Worm (Caenorhabditis elegans) whole organism, midembryonic: Measurements from ENCODE around the gene F47B10.9.

Experiments used
- T22C8.4 ChIP-seq: fragments of 200-800 bp; sonication (Bioruptor generic); IDR thresholded peaks from 2 replicates; pipeline ENCODE4 v1.3.6; 2022; ENCODE audit warnings: missing genetic modification characterization, missing compliant biosample characterization
- cog-1 ChIP-seq: sonication (generic microtip); optimal IDR thresholded peaks from 2 replicates; lab custom pipeline; 2016; ENCODE audit warnings: missing genetic modification characterization, missing compliant biosample characterization
- flt-1 ChIP-seq: fragments of 200-800 bp; sonication (Bioruptor generic); IDR thresholded peaks from 2 replicates; pipeline ENCODE4 v1.3.6; 2022; ENCODE audit warnings: missing genetic modification characterization, missing compliant biosample characterization
- med-1 ChIP-seq: sonication (generic microtip); optimal IDR thresholded peaks from 2 replicates; lab custom pipeline; 2017; ENCODE audit warnings: missing genetic modification characterization, mild to moderate bottlenecking, missing compliant biosample characterization, antibody characterized with exemption, missing genetic modification reagents; ENCODE audit not compliant: insufficient read depth
- ref-1 ChIP-seq: fragments of 200-800 bp; sonication (Bioruptor generic); conservative IDR thresholded peaks from 2 replicates; pipeline ENCODE4 v1.3.6; 2022; ENCODE audit warnings: missing genetic modification reagents, missing genetic modification characterization, missing compliant biosample characterization
- tab-1 ChIP-seq: fragments of 200-800 bp; sonication (Bioruptor generic); IDR thresholded peaks from 2 replicates; pipeline ENCODE4 v1.3.6; 2022; ENCODE audit warnings: missing genetic modification characterization, missing compliant biosample characterization
- ztf-23 ChIP-seq: fragments of 200-800 bp; sonication (Bioruptor generic); IDR thresholded peaks from 2 replicates; pipeline ENCODE4 v1.3.6; 2022; ENCODE audit warnings: missing genetic modification reagents, missing genetic modification characterization, missing compliant biosample characterization
- ztf-29 ChIP-seq: fragments of 200-800 bp; sonication (Bioruptor generic); IDR thresholded peaks from 2 replicates; pipeline ENCODE4 v1.3.6; 2022; ENCODE audit warnings: missing genetic modification reagents, missing genetic modification characterization, missing compliant biosample characterization

DNA sequence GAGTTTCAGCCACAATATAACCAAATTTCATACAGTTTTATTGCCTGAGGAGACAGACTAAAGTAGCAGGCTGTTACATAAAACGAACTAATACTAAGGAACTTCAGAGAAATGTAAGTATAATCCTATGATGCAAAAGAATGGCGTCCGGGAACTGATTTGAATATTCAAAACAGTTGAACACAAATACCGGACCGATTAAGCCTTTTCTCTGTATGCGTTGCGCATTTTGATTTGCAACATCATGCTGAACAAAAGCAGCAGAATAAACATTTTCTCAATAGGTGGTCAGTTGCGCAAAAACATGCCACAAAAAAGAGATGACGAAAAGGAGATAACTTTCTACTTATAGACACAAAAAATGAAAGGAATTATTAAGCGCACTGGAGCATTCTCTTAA, 10.2 kb upstream of the F47B10.9 start:
- TF ChIP-seq ref-1 (GFP tag; lab: Robert Waterston, UW) (no peak), flt-1 (GFP tag; lab: Robert Waterston, UW) (no peak), ztf-23 (GFP tag; lab: Robert Waterston, UW) (no peak), T22C8.4 (no peak), ztf-29 (GFP tag; lab: Robert Waterston, UW) (no peak), cog-1 (tag; lab: Kevin White, UChicago) (no peak), tab-1 (GFP tag; lab: Robert Waterston, UW) (no peak), med-1 (GFP tag; lab: Kevin White, UChicago) (no peak)
